Fruit fly (Drosophila melanogaster) whole organism, embryonic: ENCODE measurements around the gene CG7889.

Experiments
- Abd-B ChIP-seq: fragments of 200-800 bp; sonication (Bioruptor generic); optimal IDR thresholded peaks from 2 replicates; lab custom pipeline; 2018; ENCODE audit warnings: missing biosample characterization, mild to moderate bottlenecking, missing genetic modification characterization, moderate library complexity
- CG10274 ChIP-seq: fragments of 200-800 bp; sonication (Bioruptor generic); optimal IDR thresholded peaks from 3 replicates; lab custom pipeline; 2017; ENCODE audit warnings: missing biosample characterization, mild to moderate bottlenecking, missing genetic modification characterization
- CG10654 ChIP-seq: fragments of 200-800 bp; sonication (Bioruptor generic); optimal IDR thresholded peaks from 2 replicates; lab custom pipeline; 2016; ENCODE audit warnings: missing biosample characterization, missing genetic modification characterization
- CG11560 ChIP-seq: fragments of 200-800 bp; sonication (Bioruptor generic); IDR thresholded peaks from 3 replicates; pipeline ENCODE4 v1.3.6; 2022; ENCODE audit warnings: missing biosample characterization, missing genetic modification characterization
- CG14050 ChIP-seq: fragments of 200-800 bp; sonication (Bioruptor generic); IDR thresholded peaks from 3 replicates; pipeline ENCODE4 v1.3.6; 2022; ENCODE audit warnings: missing biosample characterization, missing genetic modification characterization
- CG14441 ChIP-seq: fragments of 200-800 bp; sonication (Bioruptor generic); IDR thresholded peaks from 2 replicates; pipeline ENCODE4 v1.3.6; 2022; ENCODE audit warnings: missing biosample characterization, missing genetic modification characterization
- CG15479 ChIP-seq: fragments of 200-800 bp; sonication (Bioruptor generic); optimal IDR thresholded peaks from 3 replicates; lab custom pipeline; 2019; ENCODE audit warnings: missing biosample characterization, mild to moderate bottlenecking, missing genetic modification characterization, moderate library complexity
- CG16813 ChIP-seq: fragments of 200-800 bp; sonication (Bioruptor generic); IDR thresholded peaks from 3 replicates; pipeline ENCODE4 v1.3.6; 2022; ENCODE audit warnings: missing biosample characterization, missing genetic modification characterization; ENCODE audit not compliant: partially characterized antibody
- CG17359 ChIP-seq: fragments of 200-800 bp; sonication (Bioruptor generic); optimal IDR thresholded peaks from 3 replicates; lab custom pipeline; 2018; ENCODE audit warnings: missing biosample characterization, mild to moderate bottlenecking, missing genetic modification characterization, moderate library complexity
- CG18011 ChIP-seq: fragments of 200-800 bp; sonication (Bioruptor generic); optimal IDR thresholded peaks from 2 replicates; lab custom pipeline; 2017; ENCODE audit warnings: missing biosample characterization, missing genetic modification characterization, mild to moderate bottlenecking, moderate library complexity, missing genotype
- CG32772 ChIP-seq: fragments of 200-800 bp; sonication (Bioruptor generic); IDR thresholded peaks from 2 replicates; pipeline ENCODE4 v1.3.6; 2022; ENCODE audit warnings: missing biosample characterization, missing genetic modification characterization
- CG6254 ChIP-seq: fragments of 200-800 bp; sonication (Bioruptor generic); optimal IDR thresholded peaks from 3 replicates; lab custom pipeline; 2017; ENCODE audit warnings: mild to moderate bottlenecking, missing biosample characterization, missing genetic modification reagents, missing genetic modification characterization
- CG6654 ChIP-seq: fragments of 200-800 bp; sonication (Bioruptor generic); optimal IDR thresholded peaks from 2 replicates; lab custom pipeline; 2017; ENCODE audit warnings: missing biosample characterization, mild to moderate bottlenecking, missing genetic modification characterization
- CG8765 ChIP-seq: fragments of 200-800 bp; sonication (Bioruptor generic); IDR thresholded peaks from 2 replicates; pipeline ENCODE4 v1.3.6; 2022; ENCODE audit warnings: missing biosample characterization, missing genetic modification characterization
- CG9437 ChIP-seq: fragments of 200-800 bp; sonication (Bioruptor generic); optimal IDR thresholded peaks from 2 replicates; lab custom pipeline; 2018; ENCODE audit warnings: missing biosample characterization, mild to moderate bottlenecking, missing genetic modification characterization
- CG9727 ChIP-seq: fragments of 200-800 bp; sonication (Bioruptor generic); optimal IDR thresholded peaks from 3 replicates; lab custom pipeline; 2017; ENCODE audit warnings: missing biosample characterization, mild to moderate bottlenecking, missing genetic modification characterization
- CG9932 ChIP-seq: fragments of 200-800 bp; sonication (Bioruptor generic); IDR thresholded peaks from 2 replicates; pipeline ENCODE4 v1.3.6; 2022; ENCODE audit warnings: missing biosample characterization, missing genetic modification characterization
- Dbx ChIP-seq: fragments of 200-800 bp; sonication (Bioruptor generic); IDR thresholded peaks from 3 replicates; pipeline ENCODE4 v1.3.6; 2022; ENCODE audit warnings: missing biosample characterization, missing genetic modification characterization
- HLH3B ChIP-seq: fragments of 200-800 bp; sonication (Bioruptor generic); IDR thresholded peaks from 2 replicates; pipeline ENCODE4 v1.3.6; 2022; ENCODE audit warnings: missing biosample characterization, missing genetic modification characterization
- Jarid2 ChIP-seq: fragments of 200-800 bp; sonication (Bioruptor generic); optimal IDR thresholded peaks from 3 replicates; lab custom pipeline; 2017; ENCODE audit warnings: mild to moderate bottlenecking, missing biosample characterization, missing genetic modification reagents, missing genetic modification characterization
- Lpt ChIP-seq: fragments of >200 bp; optimal IDR thresholded peaks from 2 replicates; lab custom pipeline; 2018; ENCODE audit warnings: missing biosample characterization, missing genetic modification characterization
- MTF-1 ChIP-seq: fragments of 200-800 bp; sonication (Bioruptor generic); optimal IDR thresholded peaks from 2 replicates; lab custom pipeline; 2018; ENCODE audit warnings: missing biosample characterization, mild to moderate bottlenecking, missing genetic modification characterization, borderline replicate concordance
- Meics ChIP-seq: fragments of 200-800 bp; sonication (Bioruptor generic); optimal IDR thresholded peaks from 2 replicates; lab custom pipeline; 2017; ENCODE audit warnings: missing biosample characterization, mild to moderate bottlenecking, missing genetic modification characterization
- Ptx1 ChIP-seq: fragments of 200-800 bp; sonication (Bioruptor generic); IDR thresholded peaks from 2 replicates; pipeline ENCODE4 v1.3.6; 2022; ENCODE audit warnings: missing biosample characterization, missing genetic modification characterization
- Scr ChIP-seq: fragments of 200-800 bp; sonication (Bioruptor generic); IDR thresholded peaks from 2 replicates; pipeline ENCODE4 v1.3.6; 2022; ENCODE audit warnings: missing biosample characterization, missing genetic modification characterization; ENCODE audit not compliant: partially characterized antibody
- Sry-β ChIP-seq: fragments of 200-800 bp; sonication (Bioruptor generic); optimal IDR thresholded peaks from 2 replicates; lab custom pipeline; 2018; ENCODE audit warnings: missing biosample characterization, mild to moderate bottlenecking, missing genetic modification characterization, moderate library complexity
- Ssrp ChIP-seq: fragments of 200-800 bp; sonication (Bioruptor generic); optimal IDR thresholded peaks from 2 replicates; lab custom pipeline; 2018; ENCODE audit warnings: missing biosample characterization, mild to moderate bottlenecking, missing genetic modification characterization, moderate library complexity
- az2 ChIP-seq: fragments of 200-800 bp; sonication (Bioruptor generic); optimal IDR thresholded peaks from 3 replicates; lab custom pipeline; 2016; ENCODE audit warnings: missing biosample characterization, missing genetic modification characterization
- bowl ChIP-seq: fragments of 200-800 bp; sonication (Bioruptor generic); IDR thresholded peaks from 2 replicates; pipeline ENCODE4 v1.3.6; 2022; ENCODE audit warnings: missing biosample characterization, missing genetic modification characterization
- cato ChIP-seq: fragments of 200-800 bp; sonication (Bioruptor generic); optimal IDR thresholded peaks from 2 replicates; lab custom pipeline; 2016; ENCODE audit warnings: missing biosample characterization, missing genetic modification characterization, borderline replicate concordance
- chm ChIP-seq: fragments of 200-800 bp; sonication (Bioruptor generic); IDR thresholded peaks from 2 replicates; pipeline ENCODE4 v1.3.6; 2022; ENCODE audit warnings: missing biosample characterization, missing genetic modification characterization
- ci ChIP-seq: fragments of 200-800 bp; sonication (Bioruptor generic); IDR thresholded peaks from 3 replicates; pipeline ENCODE4 v1.3.6; 2022; ENCODE audit warnings: missing biosample characterization, missing genetic modification characterization
- corto ChIP-seq: fragments of 200-800 bp; sonication (Bioruptor generic); optimal IDR thresholded peaks from 2 replicates; lab custom pipeline; 2016; ENCODE audit warnings: missing biosample characterization, mild to moderate bottlenecking, missing genetic modification characterization, moderate library complexity
- ewg ChIP-seq: fragments of 200-800 bp; sonication (Bioruptor generic); optimal IDR thresholded peaks from 3 replicates; lab custom pipeline; 2017; ENCODE audit warnings: mild to moderate bottlenecking, missing biosample characterization, missing genetic modification reagents, missing genetic modification characterization
- grn ChIP-seq: fragments of 200-800 bp; sonication (Bioruptor generic); optimal IDR thresholded peaks from 3 replicates; lab custom pipeline; 2017; ENCODE audit warnings: missing biosample characterization, missing genetic modification characterization
- hkb ChIP-seq, 2 experiments: fragments of 200-800 bp in 1 of 2; fragments of >200 bp in 1 of 2; sonication (Bioruptor generic) in 1 of 2; IDR thresholded peaks in 1 of 2; optimal IDR thresholded peaks in 1 of 2; 2 replicates each; pipeline versions ENCODE4 v1.3.6 to Lab custom; 2017 to 2022; ENCODE audit warnings: missing biosample characterization in 1 of 2, missing genetic modification characterization in 1 of 2
- ind ChIP-seq: fragments of 200-800 bp; sonication (Bioruptor generic); optimal IDR thresholded peaks from 3 replicates; lab custom pipeline; 2016; ENCODE audit warnings: missing biosample characterization, missing genetic modification characterization
- maf-S ChIP-seq: fragments of 200-800 bp; sonication (Bioruptor generic); optimal IDR thresholded peaks from 2 replicates; lab custom pipeline; 2016; ENCODE audit warnings: missing biosample characterization, missing genetic modification characterization
- nom ChIP-seq: fragments of 200-800 bp; sonication (Bioruptor generic); optimal IDR thresholded peaks from 2 replicates; lab custom pipeline; 2017; ENCODE audit warnings: missing biosample characterization, missing genetic modification characterization, mild to moderate bottlenecking, moderate library complexity, missing genetic modification reagents
- shn ChIP-seq: fragments of 200-800 bp; sonication (Bioruptor generic); optimal IDR thresholded peaks from 3 replicates; lab custom pipeline; 2016; ENCODE audit warnings: missing biosample characterization, missing genetic modification characterization
- tap ChIP-seq: fragments of 200-800 bp; optimal IDR thresholded peaks from 3 replicates; lab custom pipeline; 2019; ENCODE audit warnings: missing biosample characterization, mild to moderate bottlenecking, missing genetic modification characterization, moderate library complexity
- tin ChIP-seq: fragments of 200-800 bp; sonication (Bioruptor generic); optimal IDR thresholded peaks from 3 replicates; lab custom pipeline; 2016; ENCODE audit warnings: missing biosample characterization, missing genetic modification characterization
- trem ChIP-seq: fragments of 200-800 bp; optimal IDR thresholded peaks from 3 replicates; lab custom pipeline; 2019; ENCODE audit warnings: missing biosample characterization, mild to moderate bottlenecking, missing genetic modification characterization, moderate library complexity
- tup ChIP-seq: fragments of 200-800 bp; sonication (Bioruptor generic); optimal IDR thresholded peaks from 2 replicates; lab custom pipeline; 2016; ENCODE audit warnings: missing biosample characterization, mild to moderate bottlenecking, missing genetic modification characterization, moderate library complexity
- vnd ChIP-seq: fragments of 200-800 bp; sonication (Bioruptor generic); IDR thresholded peaks from 3 replicates; pipeline ENCODE4 v1.3.6; 2022; ENCODE audit warnings: missing biosample characterization, missing genetic modification characterization; ENCODE audit not compliant: partially characterized antibody
- wek ChIP-seq: fragments of 200-800 bp; sonication (Bioruptor generic); optimal IDR thresholded peaks from 3 replicates; lab custom pipeline; 2018; ENCODE audit warnings: missing biosample characterization, mild to moderate bottlenecking, missing genetic modification characterization, moderate library complexity
- zfh2 ChIP-seq: fragments of 200-800 bp; sonication (Bioruptor generic); optimal IDR thresholded peaks from 2 replicates; lab custom pipeline; 2016; ENCODE audit warnings: missing biosample characterization, missing genetic modification characterization

The CG7889 gene

dm6 chrX:19247200-19248052 is 4.0 kb downstream of the CG7889 start, which contains the start of gene CG7992 (continued):
- TF ChIP-seq CG17359 (tag; lab: Kevin White, UChicago) (peak; percentile 47), bowl (GFP tag; lab: Robert Waterston, UW) (no peak), corto (GFP tag; lab: Kevin White, UChicago) (no peak), CG10274 (GFP tag; lab: Kevin White, UChicago) (peak; percentile 21), CG11560 (no peak), CG6254 (GFP tag; lab: Kevin White, UChicago) (no peak), CG8765 (GFP tag; lab: Robert Waterston, UW) (no peak), CG16813 (GFP tag; lab: Robert Waterston, UW) (no peak), CG9437 (GFP tag; lab: Kevin White, UChicago) (no peak), CG10654 (GFP tag; lab: Kevin White, UChicago) (peak; percentile 21), Meics (GFP tag; lab: Kevin White, UChicago) (peak; percentile 71), tap (peak; percentile 10), nom (GFP tag; lab: Kevin White, UChicago) (no peak), tin (GFP tag; lab: Kevin White, UChicago) (peak; percentile 43), Lpt (no peak), zfh2 (peak; percentile 66), Ptx1 (peak; percentile 57), Sry-β (GFP tag; lab: Kevin White, UChicago) (no peak), ci (GFP tag; lab: Robert Waterston, UW) (no peak), CG9932 (0 out of 2 replicates have a peak, but pooled peaks have one; percentile 21), chm (GFP tag; lab: Robert Waterston, UW) (no peak), CG14050 (GFP tag; lab: Robert Waterston, UW) (no peak), Jarid2 (peak; percentile 10), trem (tag; lab: Kevin White, UChicago) (no peak), Dbx (GFP tag; lab: Robert Waterston, UW) (0 out of 3 replicates have a peak, but pooled peaks have one; percentile 32), vnd (GFP tag; lab: Robert Waterston, UW) (no peak), cato (GFP tag; lab: Kevin White, UChicago) (no peak), CG9727 (peak; percentile 55), ind (peak; percentile 54), grn (GFP tag; lab: Kevin White, UChicago) (peak; percentile 89), Abd-B (peak; percentile 42), Scr (no peak), Ssrp (peak; percentile 25), wek (GFP tag; lab: Kevin White, UChicago) (no peak), CG6654 (GFP tag; lab: Kevin White, UChicago) (peak; percentile 6), CG32772 (GFP tag; lab: Robert Waterston, UW) (peak; percentile 41; the same call in 1 of the 2 replicates), az2 (GFP tag; lab: Kevin White, UChicago) (no peak), CG15479 (GFP tag; lab: Kevin White, UChicago) (peak; percentile 40), tup (peak; percentile 19), shn (GFP tag; lab: Kevin White, UChicago) (peak; percentile 75), HLH3B (GFP tag; lab: Robert Waterston, UW) (peak; percentile 45; the same call in 1 of the 2 replicates), CG18011 (GFP tag; lab: Kevin White, UChicago) (peak; percentile 25), MTF-1 (GFP tag; lab: Kevin White, UChicago) (no peak), CG14441 (GFP tag; lab: Robert Waterston, UW) (peak; percentile 51; the same call in 1 of the 2 replicates), hkb (optimal IDR thresholded peaks at IDR 0.05; lab: Kevin White, UChicago) (no peak), hkb (GFP tag; IDR thresholded peaks at IDR 0.05; lab: Robert Waterston, UW) (peak; percentile 58; the same call in 1 of the 2 replicates), maf-S (GFP tag; lab: Kevin White, UChicago) (peak; percentile 19), ewg (GFP tag; lab: Kevin White, UChicago) (peak; percentile 32)
